Worm (Caenorhabditis elegans): Measurements from ENCODE around the gene C01G5.4.

C01G5.4 gene

ce11 chrIV:6548609-6549008, 17.1 kb downstream of the C01G5.4 start, which contains the start of gene fan-1:
Gene fan-1, plus strand, starts transcription at chrIV:6548686.
- TF ChIP-seq Y56A3A.18 (GFP tag; IDR thresholded peaks at IDR 0.05) (no peak), dpl-1 (GFP tag; optimal IDR thresholded peaks at IDR 0.05) (peak; percentile 52), snpc-1.3 (tag; optimal IDR thresholded peaks at IDR 0.05; ENCODE audit: insufficient read depth) (peak; percentile 27), unc-130 (GFP tag; optimal IDR thresholded peaks at IDR 0.05) (no peak), aptf-3 (GFP tag; IDR thresholded peaks at IDR 0.05) (no peak), lin-40 (tag; optimal IDR thresholded peaks at IDR 0.05) (no peak), snpc-4 (GFP tag; optimal IDR thresholded peaks at IDR 0.05) (no peak), snpc-4 (tag; optimal IDR thresholded peaks at IDR 0.05) (peak in 2 of 4 experiments; percentile 74 to 83), lin-54 (GFP tag; optimal IDR thresholded peaks at IDR 0.05) (peak; percentile 93), cebp-1 (GFP tag; IDR thresholded peaks at IDR 0.05) (no peak), cebp-1 (tag; optimal IDR thresholded peaks at IDR 0.05) (peak; percentile 37), sptf-2 (GFP tag; optimal IDR thresholded peaks at IDR 0.05) (no peak), K12H6.12 (tag; optimal IDR thresholded peaks at IDR 0.05) (no peak), mcd-1 (GFP tag; IDR thresholded peaks at IDR 0.05) (peak; percentile 87), cebp-2 (GFP tag; IDR thresholded peaks at IDR 0.05) (no peak), lsl-1 (GFP tag; optimal IDR thresholded peaks at IDR 0.05) (no peak), ztf-6 (GFP tag; IDR thresholded peaks at IDR 0.05) (no peak), lin-26 (GFP tag; IDR thresholded peaks at IDR 0.05) (no peak), bed-1 (GFP tag; IDR thresholded peaks at IDR 0.05) (no peak), nhr-90 (tag; optimal IDR thresholded peaks at IDR 0.05) (no peak), nhr-120 (GFP tag; IDR thresholded peaks at IDR 0.05) (no peak), repo-1 (tag; optimal IDR thresholded peaks at IDR 0.05) (no peak), akir-1 (GFP tag; optimal IDR thresholded peaks at IDR 0.05) (no peak), lin-35 (GFP tag; optimal IDR thresholded peaks at IDR 0.05) (peak in 1 of 3 experiments; percentile 90), ceh-58 (GFP tag; IDR thresholded peaks at IDR 0.05) (no peak), F57C9.4 (tag; optimal IDR thresholded peaks at IDR 0.05) (no peak), ceh-100 (GFP tag; IDR thresholded peaks at IDR 0.05) (no peak), snpc-3.4 (tag; optimal IDR thresholded peaks at IDR 0.05) (peak; percentile 37), attf-5 (GFP tag; optimal IDR thresholded peaks at IDR 0.05) (no peak), attf-6 (GFP tag; IDR thresholded peaks at IDR 0.05) (no peak), hmg-1.2 (GFP tag; IDR thresholded peaks at IDR 0.05) (peak; percentile 88), dpff-1 (tag; optimal IDR thresholded peaks at IDR 0.05) (no peak), efl-1 (GFP tag; optimal IDR thresholded peaks at IDR 0.05) (peak; percentile 72), egrh-3 (GFP tag; IDR thresholded peaks at IDR 0.05) (no peak), tbx-9 (tag; optimal IDR thresholded peaks at IDR 0.05; ENCODE audit: borderline replicate concordance) (no peak), somi-1 (GFP tag; optimal IDR thresholded peaks at IDR 0.05) (no peak), F39B2.1 (GFP tag; IDR thresholded peaks at IDR 0.05) (no peak), tbp1 (GFP tag; optimal IDR thresholded peaks at IDR 0.05) (peak; percentile 26), nhr-179 (tag; optimal IDR thresholded peaks at IDR 0.05) (no peak), ceh-79 (tag; optimal IDR thresholded peaks at IDR 0.05) (no peak), F33H1.4 (GFP tag; IDR thresholded peaks at IDR 0.05) (peak; percentile 18; the same call in 1 of the 2 replicates), T26A5.8 (tag; optimal IDR thresholded peaks at IDR 0.05) (no peak), ztf-3 (GFP tag; optimal IDR thresholded peaks at IDR 0.05) (no peak), F23B12.7 (tag; optimal IDR thresholded peaks at IDR 0.05; ENCODE audit: insufficient read depth) (no peak)

Measured in whole organism, young adult.